Worm (Caenorhabditis elegans) whole organism, L4 larva: ENCODE results near the gene clec-56.

Source experiments
- F37D6.2 ChIP-seq: sonication (generic microtip); optimal IDR thresholded peaks from 2 replicates; lab custom pipeline; 2016; ENCODE audit warnings: mild to moderate bottlenecking, missing genetic modification characterization, missing compliant biosample characterization
- F49E8.2 ChIP-seq: sonication (generic microtip); optimal IDR thresholded peaks from 2 replicates; lab custom pipeline; 2016; ENCODE audit warnings: missing compliant biosample characterization, mild to moderate bottlenecking, missing genetic modification characterization, borderline replicate concordance
- dve-1 ChIP-seq: sonication (generic microtip); optimal IDR thresholded peaks from 2 replicates; lab custom pipeline; 2017; ENCODE audit warnings: antibody characterized with exemption, mild to moderate bottlenecking, missing genetic modification characterization, missing compliant biosample characterization; ENCODE audit not compliant: insufficient read depth
- lin-39 ChIP-seq: fragments of 150-350 bp; optimal IDR thresholded peaks from 2 replicates; lab custom pipeline; 2014; ENCODE audit warnings: missing biosample characterization, missing genetic modification reagents, missing genetic modification characterization
- mdl-1 ChIP-seq, 2 experiments: fragments of 150-350 bp in 1 of 2; sonication (generic microtip) in 1 of 2; optimal IDR thresholded peaks; 2 replicates each; lab custom pipeline; 2014 to 2017; ENCODE audit warnings: missing biosample characterization in 2 of 2, missing genetic modification characterization in 2 of 2
- pha-4 ChIP-seq, 2 experiments: fragments of 150-350 bp in 1 of 2; fragments of 200-800 bp in 1 of 2; sonication (Bioruptor generic) in 1 of 2; IDR thresholded peaks in 1 of 2; optimal IDR thresholded peaks in 1 of 2; 2 replicates each; pipeline versions ENCODE4 v1.3.6 to Lab custom; 2014 to 2022; ENCODE audit warnings: missing genetic modification characterization in 2 of 2, missing genetic modification reagents in 2 of 2, missing biosample characterization in 1 of 2, missing compliant biosample characterization in 1 of 2
- skn-1 ChIP-seq: fragments of 150-350 bp; optimal IDR thresholded peaks from 2 replicates; lab custom pipeline; 2014; ENCODE audit warnings: missing biosample characterization, missing genetic modification characterization
- snpc-1.2 ChIP-seq: fragments of 200-800 bp; sonication (Bioruptor generic); IDR thresholded peaks from 2 replicates; pipeline ENCODE4 v1.3.6; 2022; ENCODE audit warnings: missing genetic modification reagents, missing genetic modification characterization, missing compliant biosample characterization
- spr-1 ChIP-seq: sonication (generic microtip); optimal IDR thresholded peaks from 2 replicates; lab custom pipeline; 2016; ENCODE audit warnings: mild to moderate bottlenecking, missing genetic modification characterization, missing compliant biosample characterization
- unc-62 ChIP-seq, 3 experiments: fragments of 150-350 bp in 1 of 3; sonication (generic microtip); optimal IDR thresholded peaks in 2 of 3; peaks in 1 of 3; 1 replicate in 1 of 3; 2 replicates in 2 of 3; lab custom pipeline; 2014 to 2017; ENCODE audit warnings: missing biosample characterization in 3 of 3, missing genetic modification characterization in 3 of 3, missing genetic modification reagents in 3 of 3, missing genotype in 1 of 3
- zag-1 ChIP-seq: fragments of 150-350 bp; optimal IDR thresholded peaks from 2 replicates; lab custom pipeline; 2014; ENCODE audit warnings: missing biosample characterization, missing genetic modification characterization
- ztf-11 ChIP-seq: fragments of 150-350 bp; optimal IDR thresholded peaks from 2 replicates; lab custom pipeline; 2014; ENCODE audit warnings: missing biosample characterization, missing genetic modification characterization

DNA sequence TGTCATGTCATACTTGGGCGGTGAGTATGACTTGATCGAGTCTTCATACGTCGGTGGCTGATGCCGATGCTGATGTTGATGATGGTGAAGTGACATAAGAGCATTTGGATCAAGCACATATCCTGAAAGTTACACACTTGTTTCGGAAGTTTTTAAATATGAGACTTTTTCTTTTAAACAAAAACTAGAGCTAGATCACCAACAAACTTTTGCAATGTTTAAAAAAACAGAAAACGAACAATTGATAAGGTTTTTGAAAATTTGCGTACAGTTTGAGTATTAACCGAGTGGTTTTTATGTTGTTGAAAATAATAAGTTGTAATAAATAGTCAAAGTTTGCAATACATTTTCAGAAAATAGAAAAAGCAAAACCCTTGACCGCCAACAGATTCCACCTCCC is 10.4 kb downstream of the clec-56 start, which contains the start of gene R02D5.4:
- TF ChIP-seq lin-39 (tag; lab: Kevin White, UChicago) (no peak), skn-1 (no peak), pha-4 (GFP tag; IDR thresholded peaks at IDR 0.05; lab: Robert Waterston, UW) (no peak), pha-4 (tag; optimal IDR thresholded peaks at IDR 0.05; lab: Kevin White, UChicago) (no peak), snpc-1.2 (no peak), F37D6.2 (tag; lab: Kevin White, UChicago) (no peak), unc-62 (GFP tag; optimal IDR thresholded peaks at IDR 0.05 in 1 of 2; lab: Kevin White, UChicago) (no peak), unc-62 (tag; optimal IDR thresholded peaks at IDR 0.05; lab: Kevin White, UChicago) (no peak), mdl-1 (tag; optimal IDR thresholded peaks at IDR 0.05; lab: Kevin White, UChicago) (no peak), spr-1 (tag; lab: Kevin White, UChicago) (no peak), dve-1 (no peak), F49E8.2 (tag; lab: Kevin White, UChicago) (no peak), ztf-11 (tag; lab: Kevin White, UChicago) (no peak), zag-1 (tag; lab: Kevin White, UChicago) (no peak)
